Worm (Caenorhabditis elegans): ENCODE data around the gene gst-13.

- no peak for TF ChIP-seq F33H1.4 (GFP tag; IDR thresholded peaks at IDR 0.05)
- no peak for TF ChIP-seq B0336.3 (GFP tag; IDR thresholded peaks at IDR 0.05)
- no peak for TF ChIP-seq F10E7.11 (tag; optimal IDR thresholded peaks at IDR 0.05)
- no peak for TF ChIP-seq ccch-3 (GFP tag; optimal IDR thresholded peaks at IDR 0.05)
- no peak for TF ChIP-seq ama-1 (optimal IDR thresholded peaks at IDR 0.05)
- TF ChIP-seq ama-1 (GFP tag; optimal IDR thresholded peaks at IDR 0.05): no peak
- TF ChIP-seq nfya-1 (tag; optimal IDR thresholded peaks at IDR 0.05; ENCODE audit: borderline replicate concordance, insufficient read depth): no peak
- TF ChIP-seq D2030.7 (GFP tag; IDR thresholded peaks at IDR 0.05): no peak
- no peak for TF ChIP-seq F23B12.7 (tag; optimal IDR thresholded peaks at IDR 0.05; ENCODE audit: insufficient read depth)
- TF ChIP-seq unc-62 (GFP tag; optimal IDR thresholded peaks at IDR 0.05): no peak
- TF ChIP-seq ztf-22 (GFP tag; optimal IDR thresholded peaks at IDR 0.05): no peak
These were observed 28.8 kb downstream of the gst-13 start for ce11 chrII:9260026-9260425.

All from whole organism, young adult.